Worm (Caenorhabditis elegans) whole organism, young adult: ENCODE measurements around the gene Y49G5B.1.

Experiments used
- B0336.3 ChIP-seq: fragments of 200-800 bp; sonication (Bioruptor generic); IDR thresholded peaks from 2 replicates; pipeline ENCODE4 v1.3.6; 2022; ENCODE audit warnings: missing genetic modification characterization, missing compliant biosample characterization
- D2030.7 ChIP-seq: fragments of 200-800 bp; sonication (Bioruptor generic); IDR thresholded peaks from 2 replicates; pipeline ENCODE4 v1.3.6; 2022; ENCODE audit warnings: missing genetic modification reagents, missing genetic modification characterization, missing compliant biosample characterization
- F33H1.4 ChIP-seq: fragments of 200-800 bp; sonication (Bioruptor generic); IDR thresholded peaks from 2 replicates; pipeline ENCODE4 v1.3.6; 2022; ENCODE audit warnings: missing genetic modification reagents, missing genetic modification characterization, missing compliant biosample characterization
- F49E8.2 ChIP-seq: sonication (generic microtip); optimal IDR thresholded peaks from 3 replicates; lab custom pipeline; 2017; ENCODE audit warnings: missing genetic modification characterization, mild to moderate bottlenecking, missing compliant biosample characterization, antibody characterized with exemption, moderate library complexity; ENCODE audit not compliant: insufficient read depth
- F52B5.7 ChIP-seq: sonication (generic microtip); optimal IDR thresholded peaks from 2 replicates; lab custom pipeline; 2016; ENCODE audit warnings: mild to moderate bottlenecking, missing genetic modification characterization, missing compliant biosample characterization
- Y53G8AR.9 ChIP-seq: fragments of 200-800 bp; sonication (Bioruptor generic); conservative IDR thresholded peaks from 2 replicates; pipeline ENCODE4 v1.3.6; 2022; ENCODE audit warnings: missing genetic modification reagents, missing genetic modification characterization, missing compliant biosample characterization
- Y56A3A.18 ChIP-seq: fragments of 200-800 bp; sonication (Bioruptor generic); IDR thresholded peaks from 2 replicates; pipeline ENCODE4 v1.3.6; 2022; ENCODE audit warnings: missing genetic modification reagents, missing genetic modification characterization, missing compliant biosample characterization
- ama-1 ChIP-seq, 3 experiments: fragments of 150-350 bp in 1 of 3; sonication (generic microtip) in 2 of 3; optimal IDR thresholded peaks; 2 replicates each; lab custom pipeline; 2014 to 2018; ENCODE audit warnings: missing biosample characterization in 2 of 3, missing genetic modification characterization in 2 of 3, missing genetic modification reagents in 2 of 3
- athp-1 ChIP-seq: sonication (generic microtip); optimal IDR thresholded peaks from 2 replicates; lab custom pipeline; 2017; ENCODE audit warnings: mild to moderate bottlenecking, missing genetic modification characterization, missing compliant biosample characterization
- attf-6 ChIP-seq: fragments of 200-800 bp; sonication (Bioruptor generic); IDR thresholded peaks from 2 replicates; pipeline ENCODE4 v1.3.6; 2022; ENCODE audit warnings: missing genetic modification reagents, missing genetic modification characterization, missing compliant biosample characterization
- cebp-1 ChIP-seq, 2 experiments: fragments of 200-800 bp in 1 of 2; sonication (Bioruptor generic) in 1 of 2; sonication (generic microtip) in 1 of 2; IDR thresholded peaks in 1 of 2; optimal IDR thresholded peaks in 1 of 2; 2 replicates each; pipeline versions ENCODE4 v1.3.6 to Lab custom; 2017 to 2022; ENCODE audit warnings: missing compliant biosample characterization in 2 of 2, missing genetic modification characterization in 2 of 2, mild to moderate bottlenecking in 1 of 2, missing genetic modification reagents in 1 of 2, moderate library complexity in 1 of 2
- cebp-2 ChIP-seq: fragments of 200-800 bp; sonication (Bioruptor generic); IDR thresholded peaks from 2 replicates; pipeline ENCODE4 v1.3.6; 2022; ENCODE audit warnings: missing genetic modification characterization, missing compliant biosample characterization
- ceh-27 ChIP-seq: fragments of 200-800 bp; sonication (Bioruptor generic); optimal IDR thresholded peaks from 2 replicates; lab custom pipeline; 2018; ENCODE audit warnings: mild to moderate bottlenecking, missing genetic modification characterization, moderate library complexity, missing compliant biosample characterization
- ceh-79 ChIP-seq: sonication (generic microtip); optimal IDR thresholded peaks from 2 replicates; lab custom pipeline; 2017; ENCODE audit warnings: mild to moderate bottlenecking, missing genetic modification characterization, missing compliant biosample characterization
- die-1 ChIP-seq: sonication (generic microtip); optimal IDR thresholded peaks from 2 replicates; lab custom pipeline; 2016; ENCODE audit warnings: missing genotype, mild to moderate bottlenecking, missing genetic modification characterization, missing compliant biosample characterization
- dpl-1 ChIP-seq: fragments of 150-350 bp; optimal IDR thresholded peaks from 2 replicates; lab custom pipeline; 2014; ENCODE audit warnings: missing biosample characterization, missing genetic modification reagents, missing genetic modification characterization
- efl-1 ChIP-seq: fragments of 150-350 bp; optimal IDR thresholded peaks from 2 replicates; lab custom pipeline; 2014; ENCODE audit warnings: missing biosample characterization, missing genetic modification reagents, missing genetic modification characterization
- ekl-4 ChIP-seq: fragments of 200-800 bp; sonication (Bioruptor generic); IDR thresholded peaks from 2 replicates; pipeline ENCODE4 v1.3.6; 2022; ENCODE audit warnings: missing genetic modification reagents, missing genetic modification characterization, missing compliant biosample characterization
- fkh-3 ChIP-seq: sonication (generic microtip); optimal IDR thresholded peaks from 2 replicates; lab custom pipeline; 2016; ENCODE audit warnings: mild to moderate bottlenecking, missing genetic modification characterization, missing compliant biosample characterization
- gei-17 ChIP-seq: fragments of 200-800 bp; sonication (Bioruptor generic); optimal IDR thresholded peaks from 2 replicates; lab custom pipeline; 2018; ENCODE audit warnings: mild to moderate bottlenecking, missing genetic modification characterization, missing compliant biosample characterization
- hrde-1 ChIP-seq: sonication (generic microtip); optimal IDR thresholded peaks from 2 replicates; lab custom pipeline; 2016; ENCODE audit warnings: missing genetic modification characterization, mild to moderate bottlenecking, missing compliant biosample characterization, moderate library complexity, missing genotype, missing genetic modification reagents, borderline replicate concordance
- lag-1 ChIP-seq: fragments of 200-800 bp; sonication (Bioruptor generic); IDR thresholded peaks from 2 replicates; pipeline ENCODE4 v1.3.6; 2022; ENCODE audit warnings: missing genetic modification reagents, missing genetic modification characterization, missing compliant biosample characterization
- lin-35 ChIP-seq, 3 experiments: fragments of 150-350 bp in 2 of 3; sonication (generic microtip) in 1 of 3; optimal IDR thresholded peaks; 2 replicates each; lab custom pipeline; 2014 to 2018; ENCODE audit warnings: missing biosample characterization in 3 of 3, missing genetic modification characterization in 3 of 3, missing genetic modification reagents in 3 of 3
- lin-40 ChIP-seq: sonication (generic microtip); optimal IDR thresholded peaks from 2 replicates; lab custom pipeline; 2016; ENCODE audit warnings: missing genetic modification characterization, mild to moderate bottlenecking, missing compliant biosample characterization, missing genotype, missing genetic modification reagents
- lin-54 ChIP-seq: fragments of 200-800 bp; sonication (Bioruptor generic); optimal IDR thresholded peaks from 2 replicates; lab custom pipeline; 2018; ENCODE audit warnings: mild to moderate bottlenecking, missing genetic modification characterization, missing compliant biosample characterization
- madf-3 ChIP-seq: fragments of 200-800 bp; sonication (Bioruptor generic); IDR thresholded peaks from 2 replicates; pipeline ENCODE4 v1.3.6; 2022; ENCODE audit warnings: missing genetic modification reagents, missing genetic modification characterization, missing compliant biosample characterization
- madf-6 ChIP-seq: fragments of 200-800 bp; sonication (Bioruptor generic); IDR thresholded peaks from 2 replicates; pipeline ENCODE4 v1.3.6; 2022; ENCODE audit warnings: missing genetic modification reagents, missing genetic modification characterization, missing compliant biosample characterization
- nfya-1 ChIP-seq: sonication (generic microtip); optimal IDR thresholded peaks from 2 replicates; lab custom pipeline; 2017; ENCODE audit warnings: antibody characterized with exemption, missing compliant biosample characterization, missing genetic modification characterization, borderline replicate concordance; ENCODE audit not compliant: insufficient read depth
- nfyb-1 ChIP-seq: fragments of 200-800 bp; sonication (Bioruptor generic); IDR thresholded peaks from 2 replicates; pipeline ENCODE4 v1.3.6; 2022; ENCODE audit warnings: missing genetic modification reagents, missing genetic modification characterization, missing compliant biosample characterization
- rec-8 ChIP-seq, 2 experiments: sonication (generic microtip); optimal IDR thresholded peaks; 2 replicates each; lab custom pipeline; 2016; ENCODE audit warnings: mild to moderate bottlenecking in 2 of 2, missing genetic modification characterization in 2 of 2, missing genetic modification reagents in 2 of 2, missing genotype in 2 of 2, missing biosample characterization in 1 of 2, missing compliant biosample characterization in 1 of 2, moderate library complexity in 1 of 2
- repo-1 ChIP-seq: sonication (generic microtip); optimal IDR thresholded peaks from 2 replicates; lab custom pipeline; 2017; ENCODE audit warnings: mild to moderate bottlenecking, missing genetic modification characterization, missing compliant biosample characterization
- sea-2 ChIP-seq: fragments of 200-800 bp; sonication (Bioruptor generic); IDR thresholded peaks from 2 replicates; pipeline ENCODE4 v1.3.6; 2022; ENCODE audit warnings: missing genetic modification characterization, missing compliant biosample characterization
- snpc-1.3 ChIP-seq: sonication (generic microtip); optimal IDR thresholded peaks from 2 replicates; lab custom pipeline; 2017; ENCODE audit warnings: missing genetic modification characterization, mild to moderate bottlenecking, missing compliant biosample characterization, antibody characterized with exemption, moderate library complexity, missing genotype, missing genetic modification reagents; ENCODE audit not compliant: insufficient read depth
- tbp1 ChIP-seq: fragments of 200-800 bp; sonication (Bioruptor generic); optimal IDR thresholded peaks from 2 replicates; lab custom pipeline; 2018; ENCODE audit warnings: mild to moderate bottlenecking, missing genetic modification characterization, missing compliant biosample characterization
- tlf-1 ChIP-seq: fragments of 200-800 bp; sonication (Bioruptor generic); optimal IDR thresholded peaks from 2 replicates; lab custom pipeline; 2018; ENCODE audit warnings: mild to moderate bottlenecking, missing genetic modification characterization, missing compliant biosample characterization
- ztf-22 ChIP-seq: fragments of 200-800 bp; sonication (Bioruptor generic); optimal IDR thresholded peaks from 2 replicates; lab custom pipeline; 2018; ENCODE audit warnings: mild to moderate bottlenecking, missing genetic modification characterization, moderate library complexity, missing compliant biosample characterization

Y49G5B.1 gene

DNA sequence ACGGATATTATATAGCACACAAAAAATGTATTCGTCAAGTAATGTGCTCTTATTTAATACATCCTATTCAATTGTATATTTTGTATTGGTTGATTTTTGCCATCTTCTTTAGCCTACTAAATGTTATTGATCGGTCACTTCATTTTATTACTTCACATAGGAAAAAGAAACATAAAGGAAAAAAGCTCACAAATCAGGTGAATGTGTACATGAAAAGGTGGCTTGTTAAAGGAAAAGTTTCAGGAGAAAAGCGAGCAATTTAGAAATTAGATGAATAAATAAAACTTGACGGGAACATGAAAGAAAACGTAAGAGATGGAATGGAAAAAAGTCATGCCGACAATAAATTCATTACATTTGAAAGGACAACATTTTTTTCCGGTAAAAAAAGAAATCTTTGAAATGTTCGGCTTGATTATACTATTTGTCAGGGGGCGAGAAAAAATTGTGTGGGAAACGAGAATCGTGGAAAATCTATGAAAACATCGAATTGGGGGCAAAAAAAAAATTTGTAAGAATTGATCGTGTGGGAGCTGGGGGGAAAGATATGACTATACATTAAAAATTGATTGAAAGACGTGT, 52.4 kb downstream of the Y49G5B.1 start:
- TF ChIP-seq dpl-1 (no peak), F33H1.4 (GFP tag; lab: Robert Waterston, UW) (peak; percentile 26), ama-1 (optimal IDR thresholded peaks at IDR 0.05; lab: Kevin White, UChicago) (no peak), ama-1 (GFP tag; optimal IDR thresholded peaks at IDR 0.05; lab: Kevin White, UChicago) (peak in 1 of 2 experiments; percentile 55), cebp-1 (GFP tag; IDR thresholded peaks at IDR 0.05; lab: Robert Waterston, UW) (no peak), cebp-1 (tag; optimal IDR thresholded peaks at IDR 0.05; lab: Kevin White, UChicago) (peak; percentile 58), D2030.7 (GFP tag; lab: Robert Waterston, UW) (0 out of 2 replicates have a peak, but pooled peaks have one; percentile 9), athp-1 (peak; percentile 52), lin-35 (GFP tag; optimal IDR thresholded peaks at IDR 0.05; lab: Kevin White, UChicago) (peak in 1 of 3 experiments; percentile 64), ceh-27 (GFP tag; lab: Kevin White, UChicago) (no peak), Y56A3A.18 (0 out of 2 replicates have a peak, but pooled peaks have one; percentile 12), rec-8 (tag; optimal IDR thresholded peaks at IDR 0.05; lab: Kevin White, UChicago) (peak in 1 of 2 experiments; percentile 29), ztf-22 (GFP tag; lab: Kevin White, UChicago) (no peak), tbp1 (GFP tag; lab: Kevin White, UChicago) (peak; percentile 29), nfyb-1 (GFP tag; lab: Robert Waterston, UW) (no peak), sea-2 (GFP tag; lab: Robert Waterston, UW) (no peak), fkh-3 (tag; lab: Kevin White, UChicago) (peak; percentile 46), die-1 (tag; lab: Kevin White, UChicago) (peak; percentile 38), nfya-1 (tag; lab: Kevin White, UChicago) (no peak), F52B5.7 (tag; lab: Kevin White, UChicago) (peak; percentile 41), efl-1 (no peak), Y53G8AR.9 (GFP tag; lab: Robert Waterston, UW) (peak; percentile 63; the same call in 1 of the 2 replicates), tlf-1 (peak; percentile 5), madf-3 (GFP tag; lab: Robert Waterston, UW) (no peak), B0336.3 (GFP tag; lab: Robert Waterston, UW) (0 out of 2 replicates have a peak, but pooled peaks have one; percentile 34), lin-40 (tag; lab: Kevin White, UChicago) (no peak), F49E8.2 (tag; lab: Kevin White, UChicago) (peak; percentile 52), ekl-4 (GFP tag; lab: Robert Waterston, UW) (peak; percentile 60; the same call in 1 of the 2 replicates), lag-1 (no peak), madf-6 (GFP tag; lab: Robert Waterston, UW) (peak; percentile 58), attf-6 (GFP tag; lab: Robert Waterston, UW) (0 out of 2 replicates have a peak, but pooled peaks have one; percentile 47), hrde-1 (tag; lab: Kevin White, UChicago) (peak; percentile 42), ceh-79 (tag; lab: Kevin White, UChicago) (peak; percentile 48), gei-17 (no peak), cebp-2 (GFP tag; lab: Robert Waterston, UW) (no peak), repo-1 (tag; lab: Kevin White, UChicago) (peak; percentile 82), lin-54 (peak; percentile 33), snpc-1.3 (tag; lab: Kevin White, UChicago) (peak; percentile 54)
